Worm (Caenorhabditis elegans): ENCODE results near the gene C04F5.9.

The C04F5.9 gene

DNA sequence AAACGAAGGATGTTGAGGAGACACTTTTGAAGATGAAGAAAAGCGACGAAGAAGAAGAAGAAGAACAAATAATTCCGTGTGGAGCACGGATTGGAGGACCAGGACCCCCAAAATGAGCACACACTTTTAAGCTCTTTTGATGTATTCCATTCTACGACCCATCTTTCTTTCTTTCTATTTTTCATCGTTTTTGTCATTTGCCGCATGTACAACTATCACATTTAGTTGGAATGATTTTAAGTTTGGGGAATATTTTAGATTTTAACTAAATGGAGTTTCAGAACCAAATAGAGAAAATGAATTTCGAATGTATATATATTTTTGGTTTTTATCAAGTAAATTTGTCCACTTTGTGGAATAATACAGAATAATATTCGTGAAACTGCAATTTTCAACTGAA is 20.1 kb downstream of the C04F5.9 start, which contains the start of gene unc-46:
TSS of gene unc-46 (minus strand) at position 101 of the 400 bp plus-strand sequence.
- TF ChIP-seq npax-4 (tag; optimal IDR thresholded peaks at IDR 0.05) (no peak), ceh-48 (tag; optimal IDR thresholded peaks at IDR 0.05) (no peak), K02D7.2 (tag; optimal IDR thresholded peaks at IDR 0.05) (no peak), ztf-16 (tag; optimal IDR thresholded peaks at IDR 0.05) (no peak), fax-1 (tag; optimal IDR thresholded peaks at IDR 0.05) (no peak), Y22D7AL.16 (tag; optimal IDR thresholded peaks at IDR 0.05) (no peak), ets-4 (tag; optimal IDR thresholded peaks at IDR 0.05) (no peak), unc-55 (GFP tag; optimal IDR thresholded peaks at IDR 0.05) (no peak), ahr-1 (tag; optimal IDR thresholded peaks at IDR 0.05) (no peak), hlh-15 (tag; optimal IDR thresholded peaks at IDR 0.05) (no peak)

DNA sequence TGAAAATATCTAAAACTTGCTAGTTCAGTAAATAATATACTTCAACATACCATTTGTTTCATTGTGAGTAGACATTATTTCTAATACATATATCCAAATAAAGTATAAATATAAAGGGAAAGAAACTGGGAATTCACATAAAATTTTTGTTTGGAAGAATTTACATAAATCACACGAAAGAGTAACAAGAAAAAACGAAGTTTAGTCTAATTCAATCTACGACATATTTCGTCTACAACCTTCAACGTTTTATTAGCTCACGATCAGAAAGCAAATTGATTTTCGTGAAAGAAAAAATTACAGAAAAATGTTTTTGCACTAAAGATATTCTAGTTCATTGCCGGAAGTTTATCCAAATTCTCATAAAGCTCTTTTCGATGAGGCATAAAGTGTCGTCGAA is 22.0 kb downstream of the C04F5.9 start, which contains the start of gene C04F5.2:
TSS of gene C04F5.2 (minus strand) at position 101 of the 400 bp plus-strand sequence.
- TF ChIP-seq sox-2 (GFP tag; IDR thresholded peaks at IDR 0.05) (no peak), ztf-16 (tag; optimal IDR thresholded peaks at IDR 0.05) (no peak), npax-4 (tag; optimal IDR thresholded peaks at IDR 0.05) (no peak), sdc-2 (tag; optimal IDR thresholded peaks at IDR 0.05) (no peak), tbx-2 (tag; optimal IDR thresholded peaks at IDR 0.05) (no peak), syd-9 (tag; optimal IDR thresholded peaks at IDR 0.05) (no peak), ceh-2 (tag; optimal IDR thresholded peaks at IDR 0.05) (no peak), tbx-7 (tag; optimal IDR thresholded peaks at IDR 0.05) (no peak), ceh-45 (GFP tag; IDR thresholded peaks at IDR 0.05) (no peak), Y22D7AL.16 (tag; optimal IDR thresholded peaks at IDR 0.05) (no peak), ceh-24 (tag; optimal IDR thresholded peaks at IDR 0.05) (no peak), ama-1 (optimal IDR thresholded peaks at IDR 0.05) (no peak)

DNA sequence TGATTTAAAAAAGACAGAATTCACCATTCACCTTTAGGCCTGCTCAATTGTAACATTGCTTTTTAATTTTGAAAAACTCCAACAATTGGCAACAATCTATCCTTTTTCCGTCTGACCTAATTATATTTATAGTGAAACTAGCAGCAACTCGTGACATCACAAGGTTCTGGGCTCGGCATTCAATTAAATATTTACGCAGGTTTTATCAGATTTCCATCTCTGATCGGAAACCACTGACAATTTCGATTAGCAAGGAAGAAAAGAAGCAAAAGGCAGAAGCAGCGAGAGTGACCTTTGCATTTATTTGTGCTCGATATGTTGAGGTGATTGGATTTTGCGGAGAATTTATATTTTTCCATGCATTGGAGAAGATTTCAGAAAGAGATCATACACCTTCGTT is 28.6 kb downstream of the C04F5.9 start:
- no peak for TF ChIP-seq fkh-10 (GFP tag; optimal IDR thresholded peaks at IDR 0.05)
- peak; percentile 1 for TF ChIP-seq unc-42 (tag; optimal IDR thresholded peaks at IDR 0.05)

DNA sequence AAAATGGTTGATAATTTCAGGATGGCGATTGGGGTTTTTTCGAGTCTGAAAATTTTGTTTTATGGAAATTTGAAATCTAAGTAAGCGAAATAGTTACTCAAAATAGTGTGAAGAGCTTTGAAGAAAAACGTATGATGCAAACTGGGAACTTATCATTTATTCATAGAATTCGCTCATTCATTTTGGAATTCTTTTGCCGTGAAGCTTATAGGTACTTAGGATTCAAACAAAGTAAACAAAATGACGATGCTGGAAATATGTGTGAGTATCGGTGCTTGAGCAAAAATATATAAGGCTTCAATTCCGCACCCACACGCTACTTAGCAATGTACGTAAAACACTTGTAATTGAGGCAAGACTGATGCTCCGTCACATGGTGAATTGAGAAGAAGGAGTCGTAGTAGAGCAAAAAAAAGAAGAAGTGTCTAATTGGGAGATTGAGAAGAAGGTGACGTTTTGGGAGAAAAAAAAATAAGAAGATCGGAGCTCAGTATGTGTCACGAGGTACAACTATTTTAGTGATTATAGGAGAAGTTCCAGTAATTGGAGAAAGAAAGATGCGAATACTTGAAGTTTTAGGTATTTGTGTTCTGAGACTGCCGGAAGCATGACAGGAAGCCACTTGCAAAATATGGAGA is 29.4 kb downstream of the C04F5.9 start, which contains the start of gene glb-32:
TSS of gene glb-32 (minus strand) at position 51 of the 638 bp plus-strand sequence.
- no peak for TF ChIP-seq pha-2 (tag; optimal IDR thresholded peaks at IDR 0.05)
- TF ChIP-seq tbx-2 (tag; optimal IDR thresholded peaks at IDR 0.05): no peak
- no peak for TF ChIP-seq ceh-34 (tag; optimal IDR thresholded peaks at IDR 0.05)
- TF ChIP-seq ceh-14 (tag; optimal IDR thresholded peaks at IDR 0.05): no peak
- no peak for TF ChIP-seq elt-2 (tag; optimal IDR thresholded peaks at IDR 0.05)
- TF ChIP-seq ceh-9 (tag; optimal IDR thresholded peaks at IDR 0.05): no peak
- no peak for TF ChIP-seq ceh-30 (tag; optimal IDR thresholded peaks at IDR 0.05)
- TF ChIP-seq ceh-18 (tag; optimal IDR thresholded peaks at IDR 0.05): no peak
- no peak for TF ChIP-seq gmeb-2 (tag; optimal IDR thresholded peaks at IDR 0.05)
- TF ChIP-seq fkh-10 (GFP tag; optimal IDR thresholded peaks at IDR 0.05): no peak
- no peak for TF ChIP-seq sox-4 (tag; optimal IDR thresholded peaks at IDR 0.05)

DNA sequence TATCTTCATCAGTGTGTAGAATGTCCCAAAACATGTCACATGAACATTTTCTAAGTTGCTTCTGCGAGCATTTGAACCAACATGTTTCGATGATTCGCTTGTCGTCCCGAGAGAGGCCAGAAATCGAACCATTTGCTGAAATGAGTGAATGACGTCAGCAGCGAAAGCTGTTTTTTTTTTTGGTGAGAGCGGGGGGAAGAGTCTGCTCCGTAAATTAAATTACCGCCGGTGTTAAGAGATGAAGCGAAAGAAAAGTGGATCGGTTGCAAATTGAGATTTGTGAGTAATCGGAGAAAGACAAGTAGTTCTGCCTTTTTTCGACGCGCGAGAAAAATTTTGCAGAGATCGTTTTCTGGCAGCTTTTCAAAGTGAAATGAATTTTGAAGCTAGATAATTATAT is 30.7 kb downstream of the C04F5.9 start:
- TF ChIP-seq tbx-7 (tag; optimal IDR thresholded peaks at IDR 0.05) (no peak), unc-42 (tag; optimal IDR thresholded peaks at IDR 0.05) (peak; percentile 55)

DNA sequence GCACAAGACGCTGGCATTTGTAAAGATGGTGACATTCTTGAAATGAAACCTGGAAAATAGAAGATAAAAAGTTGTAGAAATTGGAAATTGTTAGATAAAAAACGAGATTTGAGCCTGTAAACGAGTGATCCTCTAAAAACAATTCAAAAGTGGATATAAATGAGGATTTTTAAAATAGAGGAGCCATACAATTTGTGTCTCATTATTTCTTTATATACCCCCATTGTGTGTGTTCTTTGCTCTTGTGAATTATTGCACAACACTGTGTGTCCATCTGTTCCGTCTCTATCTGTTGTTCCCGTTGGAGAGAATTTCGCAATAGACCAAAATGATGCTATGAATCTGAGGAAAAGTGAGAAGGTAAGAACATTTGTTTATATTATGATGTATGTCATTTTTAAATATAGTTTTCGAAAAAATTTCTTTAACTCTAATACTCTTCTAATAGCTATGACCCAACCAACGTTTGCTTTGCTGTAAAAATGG is 32.0 kb downstream of the C04F5.9 start, which contains the start of gene Y58A7A.5:
TSS of gene Y58A7A.5 (minus strand) at position 51 of the 486 bp plus-strand sequence.
- TF ChIP-seq tbx-7 (tag; optimal IDR thresholded peaks at IDR 0.05): no peak
- TF ChIP-seq tbx-2 (tag; optimal IDR thresholded peaks at IDR 0.05): no peak
- no peak for TF ChIP-seq fkh-6 (tag; optimal IDR thresholded peaks at IDR 0.05)
- no peak for TF ChIP-seq pax-1 (tag; optimal IDR thresholded peaks at IDR 0.05)
- no peak for TF ChIP-seq sox-2 (GFP tag; IDR thresholded peaks at IDR 0.05)
- no peak for TF ChIP-seq unc-42 (tag; optimal IDR thresholded peaks at IDR 0.05)
- TF ChIP-seq ref-2 (tag; optimal IDR thresholded peaks at IDR 0.05): no peak
- no peak for TF ChIP-seq nhr-232 (tag; optimal IDR thresholded peaks at IDR 0.05)
- TF ChIP-seq F13H6.1 (tag; optimal IDR thresholded peaks at IDR 0.05): no peak
- TF ChIP-seq sox-4 (tag; optimal IDR thresholded peaks at IDR 0.05): no peak
- no peak for TF ChIP-seq unc-55 (GFP tag; optimal IDR thresholded peaks at IDR 0.05)
- TF ChIP-seq lin-11 (tag; optimal IDR thresholded peaks at IDR 0.05): no peak
